Worm (Caenorhabditis elegans) whole organism, L2 larva: ENCODE results near the gene vab-3.

Experiments used
- F13H6.1 ChIP-seq: sonication (generic microtip); optimal IDR thresholded peaks from 2 replicates; lab custom pipeline; 2016; ENCODE audit warnings: missing genetic modification characterization, missing compliant biosample characterization
- R02D3.7 ChIP-seq: fragments of 150-350 bp; optimal IDR thresholded peaks from 2 replicates; lab custom pipeline; 2014; ENCODE audit warnings: missing biosample characterization, missing genetic modification characterization
- Y55F3AM.14 ChIP-seq: fragments of 200-800 bp; sonication (Bioruptor generic); optimal IDR thresholded peaks from 2 replicates; lab custom pipeline; 2018; ENCODE audit warnings: mild to moderate bottlenecking, missing genetic modification characterization, missing compliant biosample characterization
- ZK546.5 ChIP-seq: sonication (generic microtip); optimal IDR thresholded peaks from 2 replicates; lab custom pipeline; 2017; ENCODE audit warnings: missing biosample characterization, missing genetic modification characterization
- ama-1 ChIP-seq: fragments of 150-350 bp; optimal IDR thresholded peaks from 2 replicates; lab custom pipeline; 2018; ENCODE audit warnings: inconsistent platforms
- blmp-1 ChIP-seq: sonication (generic microtip); optimal IDR thresholded peaks from 2 replicates; lab custom pipeline; 2017; ENCODE audit warnings: missing genetic modification characterization, mild to moderate bottlenecking, missing compliant biosample characterization, antibody characterized with exemption, moderate library complexity; ENCODE audit not compliant: insufficient read depth
- ceh-16 ChIP-seq: fragments of 150-350 bp; optimal IDR thresholded peaks from 2 replicates; lab custom pipeline; 2014; ENCODE audit warnings: missing biosample characterization, missing genetic modification characterization
- ceh-82 ChIP-seq: fragments of 150-350 bp; optimal IDR thresholded peaks from 2 replicates; lab custom pipeline; 2014; ENCODE audit warnings: missing biosample characterization, missing genetic modification characterization
- crh-2 ChIP-seq: sonication (generic microtip); optimal IDR thresholded peaks from 2 replicates; lab custom pipeline; 2017; ENCODE audit warnings: missing biosample characterization, missing genetic modification characterization
- dmd-4 ChIP-seq: sonication (generic microtip); optimal IDR thresholded peaks from 2 replicates; lab custom pipeline; 2017; ENCODE audit warnings: missing biosample characterization, missing genetic modification characterization
- fos-1 ChIP-seq: fragments of 150-350 bp; optimal IDR thresholded peaks from 2 replicates; lab custom pipeline; 2014; ENCODE audit warnings: missing biosample characterization, missing genetic modification characterization
- lin-11 ChIP-seq: fragments of 150-350 bp; sonication (generic microtip); optimal IDR thresholded peaks from 2 replicates; lab custom pipeline; 2014; ENCODE audit warnings: missing biosample characterization, missing genetic modification characterization, inconsistent platforms, mixed read lengths
- lin-39 ChIP-seq: fragments of 150-350 bp; optimal IDR thresholded peaks from 2 replicates; lab custom pipeline; 2014; ENCODE audit warnings: missing biosample characterization, missing genetic modification reagents, missing genetic modification characterization
- lsy-2 ChIP-seq, 2 experiments: fragments of 150-350 bp in 1 of 2; sonication (generic microtip) in 1 of 2; optimal IDR thresholded peaks; 2 replicates each; lab custom pipeline; 2014 to 2017; ENCODE audit warnings: missing biosample characterization in 2 of 2, missing genetic modification characterization in 2 of 2
- mab-5 ChIP-seq: fragments of 150-350 bp; optimal IDR thresholded peaks from 2 replicates; lab custom pipeline; 2014; ENCODE audit warnings: missing biosample characterization, missing genetic modification characterization
- mbf-1 ChIP-seq: sonication (generic microtip); optimal IDR thresholded peaks from 2 replicates; lab custom pipeline; 2017; ENCODE audit warnings: missing biosample characterization, missing genetic modification characterization
- mdl-1 ChIP-seq, 2 experiments: fragments of 150-350 bp in 1 of 2; sonication (generic microtip) in 1 of 2; optimal IDR thresholded peaks; 2 replicates each; lab custom pipeline; 2017; ENCODE audit warnings: missing biosample characterization in 2 of 2, missing genetic modification characterization in 2 of 2
- nhr-10 ChIP-seq: sonication (generic microtip); optimal IDR thresholded peaks from 2 replicates; lab custom pipeline; 2017; ENCODE audit warnings: missing biosample characterization, missing genetic modification characterization
- nhr-12 ChIP-seq: fragments of 150-350 bp; optimal IDR thresholded peaks from 2 replicates; lab custom pipeline; 2014; ENCODE audit warnings: missing biosample characterization, missing genetic modification characterization
- nhr-129 ChIP-seq: fragments of 150-350 bp; optimal IDR thresholded peaks from 2 replicates; lab custom pipeline; 2014; ENCODE audit warnings: missing biosample characterization, missing genetic modification characterization
- nhr-23 ChIP-seq: fragments of 150-350 bp; optimal IDR thresholded peaks from 2 replicates; lab custom pipeline; 2014; ENCODE audit warnings: missing biosample characterization, missing genetic modification reagents, missing genetic modification characterization
- nhr-237 ChIP-seq: fragments of 150-350 bp; optimal IDR thresholded peaks from 2 replicates; lab custom pipeline; 2014; ENCODE audit warnings: missing biosample characterization, missing genetic modification characterization
- nhr-25 ChIP-seq: fragments of 150-350 bp; sonication (generic microtip); optimal IDR thresholded peaks from 3 replicates; lab custom pipeline; 2014; ENCODE audit warnings: missing biosample characterization, missing genetic modification characterization
- peb-1 ChIP-seq: fragments of 150-350 bp; optimal IDR thresholded peaks from 2 replicates; lab custom pipeline; 2014; ENCODE audit warnings: missing biosample characterization, missing genetic modification characterization
- sem-4 ChIP-seq: fragments of 150-350 bp; optimal IDR thresholded peaks from 2 replicates; lab custom pipeline; 2014; ENCODE audit warnings: missing biosample characterization, missing genetic modification reagents, missing genetic modification characterization
- sma-9 ChIP-seq, 2 experiments: fragments of 150-350 bp in 1 of 2; sonication (generic microtip) in 1 of 2; optimal IDR thresholded peaks; 2 replicates each; lab custom pipeline; 2014 to 2016; ENCODE audit warnings: missing genetic modification characterization in 2 of 2, mild to moderate bottlenecking in 1 of 2, missing biosample characterization in 1 of 2, missing compliant biosample characterization in 1 of 2, missing genetic modification reagents in 1 of 2, moderate library complexity in 1 of 2
- snpc-4 ChIP-seq: fragments of 150-350 bp; optimal IDR thresholded peaks from 2 replicates; lab custom pipeline; 2014; ENCODE audit warnings: missing biosample characterization, missing genetic modification characterization
- unc-39 ChIP-seq: fragments of 150-350 bp; optimal IDR thresholded peaks from 2 replicates; lab custom pipeline; 2014; ENCODE audit warnings: missing biosample characterization, missing genetic modification characterization
- unc-55 ChIP-seq: fragments of 150-350 bp; sonication (generic microtip); optimal IDR thresholded peaks from 3 replicates; lab custom pipeline; 2014; ENCODE audit warnings: missing biosample characterization, missing genetic modification reagents, missing genetic modification characterization
- zag-1 ChIP-seq: fragments of 150-350 bp; optimal IDR thresholded peaks from 2 replicates; lab custom pipeline; 2014; ENCODE audit warnings: missing biosample characterization, missing genetic modification characterization
- ztf-1 ChIP-seq: fragments of 200-800 bp; sonication (Bioruptor generic); conservative IDR thresholded peaks from 2 replicates; pipeline ENCODE4 v1.3.6; 2022; ENCODE audit warnings: missing genetic modification characterization, missing compliant biosample characterization
- ztf-4 ChIP-seq: fragments of 150-350 bp; optimal IDR thresholded peaks from 2 replicates; lab custom pipeline; 2014; ENCODE audit warnings: missing biosample characterization, missing genetic modification characterization

Gene vab-3

ce11 chrX:10514056-10514455 lies 14.4 kb downstream of the vab-3 start:
- no peak for TF ChIP-seq lsy-2 (tag; optimal IDR thresholded peaks at IDR 0.05; lab: Kevin White, UChicago)
- TF ChIP-seq blmp-1 (tag; lab: Kevin White, UChicago): no peak
- no peak for TF ChIP-seq mdl-1 (tag; optimal IDR thresholded peaks at IDR 0.05; lab: Kevin White, UChicago)
- no peak for TF ChIP-seq sma-9 (GFP tag; optimal IDR thresholded peaks at IDR 0.05; lab: Kevin White, UChicago)
- TF ChIP-seq sma-9 (tag; optimal IDR thresholded peaks at IDR 0.05; lab: Kevin White, UChicago): no peak
- no peak for TF ChIP-seq F13H6.1
- no peak for TF ChIP-seq snpc-4 (tag; lab: Kevin White, UChicago)
- TF ChIP-seq mbf-1 (tag; lab: Kevin White, UChicago): no peak
- TF ChIP-seq R02D3.7 (tag; lab: Kevin White, UChicago): no peak
- TF ChIP-seq ztf-1 (GFP tag; lab: Robert Waterston, UW): no peak

ce11 chrX:10514834-10515233 lies 15.1 kb downstream of the vab-3 start:
- no peak for TF ChIP-seq F13H6.1
- no peak for TF ChIP-seq nhr-129 (tag; lab: Kevin White, UChicago)
- no peak for TF ChIP-seq blmp-1 (tag; lab: Kevin White, UChicago)
- no peak for TF ChIP-seq unc-39 (tag; lab: Kevin White, UChicago)
- no peak for TF ChIP-seq sma-9 (GFP tag; optimal IDR thresholded peaks at IDR 0.05; lab: Kevin White, UChicago)
- no peak for TF ChIP-seq sma-9 (tag; optimal IDR thresholded peaks at IDR 0.05; lab: Kevin White, UChicago)
- no peak for TF ChIP-seq zag-1
- no peak for TF ChIP-seq ztf-1 (GFP tag; lab: Robert Waterston, UW)
- TF ChIP-seq unc-55 (GFP tag; lab: Kevin White, UChicago): no peak
- TF ChIP-seq ceh-16 (tag; lab: Kevin White, UChicago): no peak
- no peak for TF ChIP-seq ceh-82 (tag; lab: Kevin White, UChicago)
- no peak for TF ChIP-seq lin-39 (tag; lab: Kevin White, UChicago)
- no peak for TF ChIP-seq dmd-4 (tag; lab: Kevin White, UChicago)
- TF ChIP-seq snpc-4 (tag; lab: Kevin White, UChicago): no peak

ce11 chrX:10516549-10516948 lies 16.9 kb downstream of the vab-3 start:
- TF ChIP-seq lin-39 (tag; lab: Kevin White, UChicago) (no peak), nhr-25 (tag; lab: Kevin White, UChicago) (peak; percentile 7)

- no peak for TF ChIP-seq ceh-82 (tag; lab: Kevin White, UChicago)
- no peak for TF ChIP-seq sma-9 (GFP tag; optimal IDR thresholded peaks at IDR 0.05; lab: Kevin White, UChicago)
- TF ChIP-seq sma-9 (tag; optimal IDR thresholded peaks at IDR 0.05; lab: Kevin White, UChicago): no peak
- no peak for TF ChIP-seq dmd-4 (tag; lab: Kevin White, UChicago)
- no peak for TF ChIP-seq peb-1
- no peak for TF ChIP-seq nhr-10
- no peak for TF ChIP-seq sem-4 (tag; lab: Kevin White, UChicago)
- TF ChIP-seq ztf-1 (GFP tag; lab: Robert Waterston, UW): no peak
- no peak for TF ChIP-seq Y55F3AM.14
- no peak for TF ChIP-seq nhr-25 (tag; lab: Kevin White, UChicago)
- no peak for TF ChIP-seq unc-39 (tag; lab: Kevin White, UChicago)
- no peak for TF ChIP-seq ama-1 (lab: Kevin White, UChicago)
- no peak for TF ChIP-seq lin-11 (tag; lab: Kevin White, UChicago)
- TF ChIP-seq, all 48 proteins: peak for 0
Observed at ce11 chrX:10520185-10520584, 20.5 kb downstream of the vab-3 start.

- TF ChIP-seq lin-11 (tag; lab: Kevin White, UChicago) (no peak), crh-2 (tag; lab: Kevin White, UChicago) (no peak), ZK546.5 (no peak), nhr-23 (tag; lab: Kevin White, UChicago) (no peak), ceh-82 (tag; lab: Kevin White, UChicago) (no peak), R02D3.7 (tag; lab: Kevin White, UChicago) (no peak), nhr-12 (no peak), mab-5 (no peak), ztf-4 (tag; lab: Kevin White, UChicago) (no peak), dmd-4 (tag; lab: Kevin White, UChicago) (no peak), Y55F3AM.14 (no peak), unc-39 (tag; lab: Kevin White, UChicago) (no peak), unc-55 (GFP tag; lab: Kevin White, UChicago) (no peak), ceh-16 (tag; lab: Kevin White, UChicago) (no peak), fos-1 (tag; lab: Kevin White, UChicago) (no peak), mdl-1 (tag; optimal IDR thresholded peaks at IDR 0.05; lab: Kevin White, UChicago) (no peak), nhr-237 (tag; lab: Kevin White, UChicago) (no peak), snpc-4 (tag; lab: Kevin White, UChicago) (no peak), ztf-1 (GFP tag; lab: Robert Waterston, UW) (no peak)
Observed at ce11 chrX:10521313-10521712, 21.6 kb downstream of the vab-3 start, which contains the start of gene F14F3.4. TSS of gene F14F3.4 (minus strand) at chrX:10521413.
